Fruit fly (Drosophila melanogaster): Measurements from ENCODE around the gene CG32572.
A peak's percentile ranks its signal among the peaks of the same experiment; 100 is the strongest.

The CG32572 gene

dm6 chrX:16674538-16674937 lies 46.4 kb upstream of the CG32572 start:
- TF ChIP-seq exex (tag; optimal IDR thresholded peaks at IDR 0.05) (peak; percentile 98), chif (GFP tag; optimal IDR thresholded peaks at IDR 0.05) (no peak), Ets65A (GFP tag) (no peak), corto (GFP tag; optimal IDR thresholded peaks at IDR 0.05) (no peak)

dm6 chrX:16676653-16677052 lies 44.3 kb upstream of the CG32572 start, which contains the start of gene CG13012:
CG13012 (minus strand) TSS chrX:16676753.
- no peak for TF ChIP-seq tll (GFP tag; optimal IDR thresholded peaks at IDR 0.05)
- TF ChIP-seq CG43689 (GFP tag; IDR thresholded peaks at IDR 0.05): no peak

DNA sequence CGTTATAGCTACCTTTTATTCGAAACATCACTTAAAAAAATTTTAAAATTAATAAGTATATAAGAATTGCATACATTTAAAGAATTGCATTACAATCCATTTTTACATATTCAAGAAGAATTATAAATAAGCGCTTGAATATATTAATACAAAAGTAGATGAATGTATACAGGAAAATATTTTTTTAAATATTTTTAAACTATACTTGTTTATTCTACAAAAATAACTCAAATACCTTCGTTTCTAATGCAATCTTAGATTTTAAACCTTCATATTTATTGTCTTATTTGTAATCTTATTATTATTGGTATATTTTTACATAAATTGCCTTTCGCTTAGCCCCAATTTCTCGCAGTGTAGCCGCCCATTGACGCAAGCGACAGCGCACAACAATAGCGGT lies 43.8 kb upstream of the CG32572 start:
- TF ChIP-seq CG32532 (GFP tag; IDR thresholded peaks at IDR 0.05) (0 out of 2 replicates have a peak, but pooled peaks have one; percentile 13), hkb (optimal IDR thresholded peaks at IDR 0.05) (no peak), hkb (GFP tag; IDR thresholded peaks at IDR 0.05) (no peak), CG7556 (GFP tag; optimal IDR thresholded peaks at IDR 0.05) (peak; percentile 22), jigr1 (GFP tag; IDR thresholded peaks at IDR 0.05) (no peak), CG8290 (GFP tag; optimal IDR thresholded peaks at IDR 0.05) (no peak), CG8290 (tag; optimal IDR thresholded peaks at IDR 0.05) (no peak), CG18262 (tag; optimal IDR thresholded peaks at IDR 0.05) (peak; percentile 16), CG31441 (GFP tag; IDR thresholded peaks at IDR 0.05) (0 out of 2 replicates have a peak, but pooled peaks have one; percentile 22), zfh1 (GFP tag; IDR thresholded peaks at IDR 0.05) (no peak), gem (tag; optimal IDR thresholded peaks at IDR 0.05) (peak; percentile 43), CG6689 (GFP tag; IDR thresholded peaks at IDR 0.05) (0 out of 2 replicates have a peak, but pooled peaks have one; percentile 22), Hr51 (GFP tag; optimal IDR thresholded peaks at IDR 0.05) (peak in 1 of 2 experiments; percentile 29), CG7928 (GFP tag; optimal IDR thresholded peaks at IDR 0.05) (no peak), Sox102F (GFP tag; optimal IDR thresholded peaks at IDR 0.05) (peak; percentile 17), CG17802 (tag; optimal IDR thresholded peaks at IDR 0.05) (no peak), CG2712 (tag; optimal IDR thresholded peaks at IDR 0.05) (peak; percentile 13), PHDP (tag; optimal IDR thresholded peaks at IDR 0.05) (peak; percentile 20), CG7839 (tag; optimal IDR thresholded peaks at IDR 0.05) (peak; percentile 12), CG1024 (GFP tag; IDR thresholded peaks at IDR 0.05) (no peak), CG9876 (GFP tag; optimal IDR thresholded peaks at IDR 0.05) (no peak), CG17361 (GFP tag; IDR thresholded peaks at IDR 0.05) (0 out of 3 replicates have a peak, but pooled peaks have one; percentile 30), grau (tag; optimal IDR thresholded peaks at IDR 0.05) (peak; percentile 20), slbo (GFP tag; IDR thresholded peaks at IDR 0.05) (peak; percentile 30; the same call in 1 of the 2 replicates), CG10979 (tag; optimal IDR thresholded peaks at IDR 0.05) (peak; percentile 7), CG11504 (tag; optimal IDR thresholded peaks at IDR 0.05) (peak; percentile 32), dmrt11E (tag; optimal IDR thresholded peaks at IDR 0.05) (peak; percentile 22), CG12391 (tag; optimal IDR thresholded peaks at IDR 0.05) (peak; percentile 11), phol (tag; optimal IDR thresholded peaks at IDR 0.05) (peak; percentile 6), Oli (tag; optimal IDR thresholded peaks at IDR 0.05) (peak; percentile 2), Xbp1 (GFP tag; optimal IDR thresholded peaks at IDR 0.05) (no peak)
